Fruit fly (Drosophila melanogaster) whole organism, prepupa: ENCODE data around the gene CG9616.

Source experiments
- Blimp-1 ChIP-seq: fragments of 200-800 bp; sonication (Bioruptor generic); optimal IDR thresholded peaks from 3 replicates; lab custom pipeline; 2017; ENCODE audit warnings: missing biosample characterization, missing genetic modification characterization, mild to moderate bottlenecking, moderate library complexity, missing genetic modification reagents
- CG10631 ChIP-seq: fragments of 200-800 bp; sonication (Bioruptor generic); optimal IDR thresholded peaks from 2 replicates; lab custom pipeline; 2016; ENCODE audit warnings: missing biosample characterization, missing genetic modification characterization
- CG10669 ChIP-seq: fragments of 200-800 bp; sonication (Bioruptor generic); optimal IDR thresholded peaks from 3 replicates; lab custom pipeline; 2018; ENCODE audit warnings: missing biosample characterization, mild to moderate bottlenecking, missing genetic modification characterization, moderate library complexity
- CG11294 ChIP-seq: fragments of 200-800 bp; sonication (Bioruptor generic); IDR thresholded peaks from 2 replicates; pipeline ENCODE4 v1.3.6; 2022; ENCODE audit warnings: missing biosample characterization, missing genetic modification characterization
- CG11762 ChIP-seq: fragments of 200-800 bp; sonication (Bioruptor generic); optimal IDR thresholded peaks from 3 replicates; lab custom pipeline; 2016; ENCODE audit warnings: missing biosample characterization, missing genetic modification characterization; ENCODE audit not compliant: insufficient read depth
- CG11902 ChIP-seq: fragments of 200-800 bp; sonication (Bioruptor generic); optimal IDR thresholded peaks from 3 replicates; lab custom pipeline; 2016; ENCODE audit warnings: missing biosample characterization, missing genetic modification characterization
- CG1621 ChIP-seq: fragments of 200-800 bp; sonication (Bioruptor generic); optimal IDR thresholded peaks from 3 replicates; lab custom pipeline; 2018; ENCODE audit warnings: missing biosample characterization, mild to moderate bottlenecking, missing genetic modification characterization
- CG16779 ChIP-seq: fragments of 200-800 bp; sonication (Bioruptor generic); optimal IDR thresholded peaks from 3 replicates; lab custom pipeline; 2017; ENCODE audit warnings: missing biosample characterization, mild to moderate bottlenecking, missing genetic modification characterization
- CG31627 ChIP-seq: fragments of 200-800 bp; sonication (Bioruptor generic); optimal IDR thresholded peaks from 3 replicates; lab custom pipeline; 2016; ENCODE audit warnings: missing biosample characterization, missing genetic modification characterization
- CG32006 ChIP-seq: fragments of 200-800 bp; sonication (Bioruptor generic); optimal IDR thresholded peaks from 3 replicates; lab custom pipeline; 2017; ENCODE audit warnings: missing biosample characterization, mild to moderate bottlenecking, missing genetic modification characterization
- CG34406 ChIP-seq: fragments of 200-800 bp; sonication (Bioruptor generic); optimal IDR thresholded peaks from 3 replicates; lab custom pipeline; 2016; ENCODE audit warnings: missing biosample characterization, missing genetic modification characterization
- CG3919 ChIP-seq: fragments of 200-800 bp; sonication (Bioruptor generic); optimal IDR thresholded peaks from 3 replicates; lab custom pipeline; 2016; ENCODE audit warnings: missing biosample characterization, missing genetic modification characterization
- CG4318 ChIP-seq: fragments of 200-800 bp; sonication (Bioruptor generic); optimal IDR thresholded peaks from 3 replicates; lab custom pipeline; 2017; ENCODE audit warnings: missing biosample characterization, mild to moderate bottlenecking, missing genetic modification characterization
- CG6163 ChIP-seq: fragments of 200-800 bp; sonication (Bioruptor generic); IDR thresholded peaks from 3 replicates; pipeline ENCODE4 v1.3.6; 2022; ENCODE audit warnings: missing biosample characterization, missing genetic modification characterization
- CG6276 ChIP-seq: fragments of 200-800 bp; sonication (Bioruptor generic); optimal IDR thresholded peaks from 2 replicates; lab custom pipeline; 2017; ENCODE audit warnings: missing biosample characterization, mild to moderate bottlenecking, missing genetic modification characterization
- CG6792 ChIP-seq: fragments of 200-800 bp; sonication (Bioruptor generic); optimal IDR thresholded peaks from 3 replicates; lab custom pipeline; 2016; ENCODE audit warnings: missing biosample characterization, missing genetic modification characterization
- CG6854 ChIP-seq: fragments of 200-800 bp; sonication (Bioruptor generic); optimal IDR thresholded peaks from 2 replicates; lab custom pipeline; 2017; ENCODE audit warnings: missing biosample characterization, mild to moderate bottlenecking, missing genetic modification characterization
- CG7368 ChIP-seq: fragments of 200-800 bp; sonication (Bioruptor generic); optimal IDR thresholded peaks from 3 replicates; lab custom pipeline; 2016; ENCODE audit warnings: missing biosample characterization, missing genetic modification characterization
- CG8119 ChIP-seq: fragments of 200-800 bp; sonication (Bioruptor generic); IDR thresholded peaks from 3 replicates; pipeline ENCODE4 v1.3.6; 2022; ENCODE audit warnings: missing biosample characterization, missing genetic modification characterization
- CG8319 ChIP-seq: fragments of 200-800 bp; sonication (Bioruptor generic); optimal IDR thresholded peaks from 3 replicates; lab custom pipeline; 2016; ENCODE audit warnings: missing biosample characterization, missing genetic modification characterization
- CG9139 ChIP-seq: fragments of 200-800 bp; sonication (Bioruptor generic); optimal IDR thresholded peaks from 3 replicates; lab custom pipeline; 2017; ENCODE audit warnings: missing biosample characterization, mild to moderate bottlenecking, missing genetic modification characterization
- Eip75B ChIP-seq: fragments of 200-800 bp; sonication (Bioruptor generic); optimal IDR thresholded peaks from 3 replicates; lab custom pipeline; 2016; ENCODE audit warnings: missing biosample characterization, missing genetic modification characterization
- Eip78C ChIP-seq: fragments of 200-800 bp; sonication (Bioruptor generic); peaks from one replicate; lab custom pipeline; 2016; ENCODE audit warnings: missing biosample characterization, missing genetic modification characterization
- Eip93F ChIP-seq: fragments of 200-800 bp; sonication (Bioruptor generic); optimal IDR thresholded peaks from 2 replicates; lab custom pipeline; 2016; ENCODE audit warnings: missing biosample characterization, mild to moderate bottlenecking, missing genetic modification characterization
- Ets21C ChIP-seq: fragments of 200-800 bp; sonication (Bioruptor generic); optimal IDR thresholded peaks from 3 replicates; lab custom pipeline; 2016; ENCODE audit warnings: missing biosample characterization, missing genetic modification characterization
- Ets96B ChIP-seq: fragments of 200-800 bp; optimal IDR thresholded peaks from 2 replicates; lab custom pipeline; 2019; ENCODE audit warnings: missing biosample characterization, mild to moderate bottlenecking, missing genetic modification characterization, moderate library complexity
- Gug ChIP-seq: fragments of 200-800 bp; sonication (Bioruptor generic); IDR thresholded peaks from 2 replicates; pipeline ENCODE4 v1.3.6; 2022; ENCODE audit warnings: missing biosample characterization, missing genetic modification characterization
- Hr39 ChIP-seq: fragments of 200-800 bp; sonication (Bioruptor generic); optimal IDR thresholded peaks from 2 replicates; lab custom pipeline; 2016; ENCODE audit warnings: missing biosample characterization, missing genetic modification characterization
- Lpt ChIP-seq: fragments of 200-800 bp; sonication (Bioruptor generic); optimal IDR thresholded peaks from 3 replicates; lab custom pipeline; 2016; ENCODE audit warnings: missing biosample characterization, missing genetic modification characterization
- Met ChIP-seq: fragments of 200-800 bp; sonication (Bioruptor generic); optimal IDR thresholded peaks from 3 replicates; lab custom pipeline; 2016; ENCODE audit warnings: missing biosample characterization, missing genetic modification characterization
- Sox102F ChIP-seq: fragments of 200-800 bp; sonication (Bioruptor generic); optimal IDR thresholded peaks from 2 replicates; lab custom pipeline; 2016; ENCODE audit warnings: missing biosample characterization, mild to moderate bottlenecking, missing genetic modification characterization
- Sox14 ChIP-seq: fragments of 200-800 bp; sonication (Bioruptor generic); optimal IDR thresholded peaks from 3 replicates; lab custom pipeline; 2016; ENCODE audit warnings: missing biosample characterization, missing genetic modification characterization
- Sox15 ChIP-seq: fragments of 200-800 bp; sonication (Bioruptor generic); optimal IDR thresholded peaks from 3 replicates; lab custom pipeline; 2016; ENCODE audit warnings: missing biosample characterization, missing genetic modification characterization
- acj6 ChIP-seq: fragments of 200-800 bp; sonication (Bioruptor generic); optimal IDR thresholded peaks from 3 replicates; lab custom pipeline; 2016; ENCODE audit warnings: missing biosample characterization, missing genetic modification characterization
- cyc ChIP-seq: fragments of 200-800 bp; sonication (Bioruptor generic); optimal IDR thresholded peaks from 3 replicates; lab custom pipeline; 2016; ENCODE audit warnings: missing biosample characterization, missing genetic modification characterization
- dac ChIP-seq: fragments of 200-800 bp; sonication (Bioruptor generic); optimal IDR thresholded peaks from 2 replicates; lab custom pipeline; 2017; ENCODE audit warnings: missing biosample characterization, mild to moderate bottlenecking, missing genetic modification characterization
- fd85E ChIP-seq: fragments of 200-800 bp; sonication (Bioruptor generic); optimal IDR thresholded peaks from 3 replicates; lab custom pipeline; 2016; ENCODE audit warnings: missing biosample characterization, missing genetic modification characterization
- lz ChIP-seq: fragments of 200-800 bp; sonication (Bioruptor generic); optimal IDR thresholded peaks from 3 replicates; lab custom pipeline; 2016; ENCODE audit warnings: missing biosample characterization, missing genetic modification characterization
- net ChIP-seq: fragments of 200-800 bp; sonication (Bioruptor generic); optimal IDR thresholded peaks from 3 replicates; lab custom pipeline; 2016; ENCODE audit warnings: missing biosample characterization, missing genetic modification characterization
- pdm3 ChIP-seq: fragments of 200-800 bp; sonication (Bioruptor generic); optimal IDR thresholded peaks from 3 replicates; lab custom pipeline; 2016; ENCODE audit warnings: missing biosample characterization, missing genetic modification characterization
- salr ChIP-seq, 2 experiments: fragments of 200-800 bp; sonication (Bioruptor generic); optimal IDR thresholded peaks; 3 replicates each; lab custom pipeline; 2016 to 2018; ENCODE audit warnings: missing biosample characterization in 2 of 2, missing genetic modification characterization in 2 of 2, mild to moderate bottlenecking in 1 of 2
- spab ChIP-seq: fragments of 200-800 bp; sonication (Bioruptor generic); optimal IDR thresholded peaks from 2 replicates; lab custom pipeline; 2017; ENCODE audit warnings: missing biosample characterization, mild to moderate bottlenecking, missing genetic modification characterization, missing genetic modification reagents
- ss ChIP-seq, 2 experiments: fragments of 200-800 bp; sonication (Bioruptor generic); optimal IDR thresholded peaks; 2 replicates in 1 of 2; 3 replicates in 1 of 2; lab custom pipeline; 2017 to 2018; ENCODE audit warnings: mild to moderate bottlenecking in 2 of 2, missing biosample characterization in 2 of 2, missing genetic modification characterization in 2 of 2, moderate library complexity in 1 of 2
- topi ChIP-seq: fragments of 200-800 bp; sonication (Bioruptor generic); optimal IDR thresholded peaks from 3 replicates; lab custom pipeline; 2016; ENCODE audit warnings: missing biosample characterization, missing genetic modification characterization
- vri ChIP-seq: fragments of 200-800 bp; sonication (Bioruptor generic); optimal IDR thresholded peaks from 3 replicates; lab custom pipeline; 2016; ENCODE audit warnings: missing biosample characterization, mild to moderate bottlenecking, missing genetic modification characterization

Gene CG9616

dm6 chr3R:14289958-14290835 lies 44.9 kb upstream of the CG9616 start (continued):
- TF ChIP-seq CG6276 (GFP tag; lab: Kevin White, UChicago) (peak; percentile 66), fd85E (GFP tag; lab: Kevin White, UChicago) (no peak), net (GFP tag; lab: Kevin White, UChicago) (peak; percentile 39), CG8319 (GFP tag; lab: Kevin White, UChicago) (no peak), acj6 (peak; percentile 56), CG32006 (GFP tag; lab: Kevin White, UChicago) (peak; percentile 81), vri (GFP tag; lab: Kevin White, UChicago) (peak; percentile 82), Met (peak; percentile 63), CG31627 (GFP tag; lab: Kevin White, UChicago) (peak; percentile 40), CG3919 (GFP tag; lab: Kevin White, UChicago) (peak; percentile 48), CG11902 (GFP tag; lab: Kevin White, UChicago) (peak; percentile 31), CG8119 (GFP tag; lab: Robert Waterston, UW) (peak; percentile 68), CG6163 (GFP tag; lab: Robert Waterston, UW) (peak; percentile 55), Hr39 (GFP tag; lab: Kevin White, UChicago) (peak; percentile 41), CG16779 (tag; lab: Kevin White, UChicago) (no peak), CG11762 (GFP tag; lab: Kevin White, UChicago) (no peak), pdm3 (GFP tag; lab: Kevin White, UChicago) (peak; percentile 64), CG10669 (GFP tag; lab: Kevin White, UChicago) (peak; percentile 33), CG1621 (no peak), lz (GFP tag; lab: Kevin White, UChicago) (peak; percentile 54), ss (GFP tag; optimal IDR thresholded peaks at IDR 0.05; lab: Kevin White, UChicago) (peak in 1 of 2 experiments; percentile 44), Lpt (peak; percentile 28), Eip75B (GFP tag; lab: Kevin White, UChicago) (peak; percentile 28), CG10631 (GFP tag; lab: Kevin White, UChicago) (peak; percentile 44), spab (GFP tag; lab: Kevin White, UChicago) (peak; percentile 29), Sox102F (GFP tag; lab: Kevin White, UChicago) (peak; percentile 38), topi (peak; percentile 57)

- TF ChIP-seq Blimp-1 (GFP tag; lab: Kevin White, UChicago) (peak; percentile 96), CG7368 (GFP tag; lab: Kevin White, UChicago) (no peak), Ets96B (tag; lab: Kevin White, UChicago) (no peak), Sox15 (GFP tag; lab: Kevin White, UChicago) (no peak), Eip75B (GFP tag; lab: Kevin White, UChicago) (peak; percentile 20), CG11294 (no peak), CG6792 (GFP tag; lab: Kevin White, UChicago) (no peak), CG32006 (GFP tag; lab: Kevin White, UChicago) (peak; percentile 69), Eip93F (GFP tag; lab: Kevin White, UChicago) (no peak), ss (GFP tag; optimal IDR thresholded peaks at IDR 0.05; lab: Kevin White, UChicago) (peak; percentile 41 to 58), Ets21C (GFP tag; lab: Kevin White, UChicago) (no peak), CG34406 (GFP tag; lab: Kevin White, UChicago) (no peak), CG6163 (GFP tag; lab: Robert Waterston, UW) (peak; percentile 54; the same call in 2 of the 3 replicates), CG9139 (GFP tag; lab: Kevin White, UChicago) (peak; percentile 41), salr (GFP tag; optimal IDR thresholded peaks at IDR 0.05; lab: Kevin White, UChicago) (no peak), Eip78C (GFP tag; lab: Kevin White, UChicago) (peak; percentile 58), CG1621 (no peak), Lpt (peak; percentile 28), CG8319 (GFP tag; lab: Kevin White, UChicago) (no peak), CG11762 (GFP tag; lab: Kevin White, UChicago) (no peak), vri (GFP tag; lab: Kevin White, UChicago) (peak; percentile 66), cyc (GFP tag; lab: Kevin White, UChicago) (no peak), net (GFP tag; lab: Kevin White, UChicago) (peak; percentile 3), Sox14 (no peak), CG3919 (GFP tag; lab: Kevin White, UChicago) (no peak), CG16779 (tag; lab: Kevin White, UChicago) (no peak), CG6854 (GFP tag; lab: Kevin White, UChicago) (peak; percentile 64), dac (GFP tag; lab: Kevin White, UChicago) (no peak), CG4318 (GFP tag; lab: Kevin White, UChicago) (peak; percentile 16), CG10631 (GFP tag; lab: Kevin White, UChicago) (peak; percentile 35), Gug (peak; percentile 31; the same call in 1 of the 2 replicates)
Observed at dm6 chr3R:14288669-14289383, 43.6 kb upstream of the CG9616 start, which contains the start of gene red. Gene red, plus strand, starts transcription at chr3R:14289071.
